Worm (Caenorhabditis elegans) whole organism, early embryonic: ENCODE measurements around the gene dgn-3.

Experiments
- B0310.2 ChIP-seq: sonication (generic microtip); optimal IDR thresholded peaks from 2 replicates; lab custom pipeline; 2016; ENCODE audit warnings: mild to moderate bottlenecking, missing genetic modification characterization, missing compliant biosample characterization
- F13C5.2 ChIP-seq: sonication (generic microtip); optimal IDR thresholded peaks from 2 replicates; lab custom pipeline; 2017; ENCODE audit warnings: mild to moderate bottlenecking, missing genetic modification characterization, inconsistent platforms, missing compliant biosample characterization
- aly-1 ChIP-seq: sonication (generic microtip); optimal IDR thresholded peaks from 2 replicates; lab custom pipeline; 2016; ENCODE audit warnings: missing genetic modification characterization, missing compliant biosample characterization
- ama-1 ChIP-seq: fragments of 150-350 bp; optimal IDR thresholded peaks from 2 replicates; lab custom pipeline; 2014
- ceh-13 ChIP-seq: fragments of 200-800 bp; sonication (Bioruptor generic); optimal IDR thresholded peaks from 2 replicates; lab custom pipeline; 2018; ENCODE audit warnings: mild to moderate bottlenecking, missing genetic modification characterization, missing compliant biosample characterization
- ceh-36 ChIP-seq: sonication (generic microtip); optimal IDR thresholded peaks from 2 replicates; lab custom pipeline; 2016; ENCODE audit warnings: missing genetic modification characterization, inconsistent platforms, missing compliant biosample characterization
- ets-7 ChIP-seq: sonication (generic microtip); optimal IDR thresholded peaks from 2 replicates; lab custom pipeline; 2016; ENCODE audit warnings: missing genotype, missing genetic modification characterization, missing compliant biosample characterization
- flt-1 ChIP-seq: fragments of 200-800 bp; sonication (Bioruptor generic); IDR thresholded peaks from 2 replicates; pipeline ENCODE4 v1.3.6; 2022; ENCODE audit warnings: missing genetic modification characterization, missing compliant biosample characterization
- hmbx-1 ChIP-seq: sonication (generic microtip); optimal IDR thresholded peaks from 2 replicates; lab custom pipeline; 2016; ENCODE audit warnings: mild to moderate bottlenecking, missing genetic modification characterization, missing compliant biosample characterization
- hmg-4 ChIP-seq: fragments of 200-800 bp; sonication (Bioruptor generic); optimal IDR thresholded peaks from 2 replicates; lab custom pipeline; 2018; ENCODE audit warnings: mild to moderate bottlenecking, missing genetic modification characterization, missing compliant biosample characterization
- hnd-1 ChIP-seq: sonication (generic microtip); optimal IDR thresholded peaks from 2 replicates; lab custom pipeline; 2016; ENCODE audit warnings: missing genetic modification characterization, missing compliant biosample characterization
- pes-1 ChIP-seq: fragments of 200-800 bp; sonication (Bioruptor generic); IDR thresholded peaks from 2 replicates; pipeline ENCODE4 v1.3.6; 2022; ENCODE audit warnings: missing genetic modification reagents, missing genetic modification characterization, missing compliant biosample characterization
- scrt-1 ChIP-seq: fragments of 200-800 bp; sonication (Bioruptor generic); IDR thresholded peaks from 2 replicates; pipeline ENCODE4 v1.3.6; 2022; ENCODE audit warnings: missing genetic modification characterization, missing compliant biosample characterization
- sea-1 ChIP-seq: fragments of 200-800 bp; sonication (Bioruptor generic); conservative IDR thresholded peaks from 2 replicates; pipeline ENCODE4 v1.3.6; 2022; ENCODE audit warnings: missing genetic modification characterization, missing compliant biosample characterization
- tbx-11 ChIP-seq: fragments of 200-800 bp; sonication (Bioruptor generic); IDR thresholded peaks from 2 replicates; pipeline ENCODE4 v1.3.6; 2022; ENCODE audit warnings: missing genetic modification characterization, missing compliant biosample characterization
- tbx-37 ChIP-seq: fragments of 200-800 bp; sonication (Bioruptor generic); conservative IDR thresholded peaks from 2 replicates; pipeline ENCODE4 v1.3.6; 2022; ENCODE audit warnings: missing genetic modification reagents, missing genetic modification characterization, missing compliant biosample characterization
- tra-4 ChIP-seq: sonication (generic microtip); optimal IDR thresholded peaks from 2 replicates; lab custom pipeline; 2017; ENCODE audit warnings: missing genetic modification characterization, missing compliant biosample characterization

dgn-3 gene

DNA sequence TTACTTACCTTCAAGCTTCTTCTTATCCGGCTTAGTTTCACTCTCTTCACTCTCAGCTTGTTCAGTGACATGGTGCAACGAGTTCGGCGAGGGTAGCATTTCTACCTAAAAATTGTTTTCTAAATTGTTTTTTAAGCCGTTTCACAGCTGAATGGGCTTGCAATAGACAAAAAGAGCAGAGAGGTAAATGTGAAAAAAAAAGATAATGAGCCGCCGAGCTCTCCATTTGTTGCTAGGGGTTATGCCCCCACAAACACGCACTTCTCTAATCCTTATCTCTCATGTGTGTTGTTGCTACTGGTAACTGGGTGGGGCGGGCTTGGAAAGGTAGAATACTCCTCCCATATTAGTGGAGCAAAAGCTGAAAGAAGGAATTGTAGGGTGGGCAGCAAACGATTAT is 25.8 kb upstream of the dgn-3 start, which contains the start of gene C36C9.5:
TSS of gene C36C9.5 (minus strand) at position 101 of the 400 bp plus-strand sequence.
- TF ChIP-seq hmbx-1 (no peak), scrt-1 (no peak), aly-1 (tag; lab: Kevin White, UChicago) (no peak), hnd-1 (tag; lab: Kevin White, UChicago) (no peak), tbx-37 (GFP tag; lab: Robert Waterston, UW) (no peak), ceh-36 (tag; lab: Kevin White, UChicago) (no peak), tbx-11 (no peak), B0310.2 (tag; lab: Kevin White, UChicago) (no peak)

DNA sequence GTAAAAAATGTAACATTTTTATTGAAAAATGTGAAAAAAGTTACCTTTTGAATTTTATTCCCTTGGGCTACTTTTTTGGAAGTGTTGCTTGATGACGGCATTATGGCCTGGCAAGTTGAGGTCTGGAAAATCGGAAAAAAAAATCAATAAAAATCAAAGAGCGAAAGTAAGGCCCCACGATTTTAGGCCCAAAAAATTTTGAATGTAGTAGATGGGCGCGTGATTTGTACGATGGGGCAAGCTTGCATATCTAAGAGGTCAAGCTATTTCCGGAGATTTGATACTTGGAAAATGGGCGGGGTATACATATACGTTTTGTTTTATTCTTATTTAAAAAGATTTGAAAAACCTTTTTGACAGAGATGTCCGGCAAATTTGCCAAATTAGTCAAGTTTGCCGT is 23.1 kb upstream of the dgn-3 start, which contains the start of gene F07G6.5:
TSS of gene F07G6.5 (minus strand) at position 101 of the 400 bp plus-strand sequence.
- TF ChIP-seq hmbx-1, result no peak
- no peak for TF ChIP-seq sea-1 (GFP tag; lab: Robert Waterston, UW)
- TF ChIP-seq pes-1 (GFP tag; lab: Robert Waterston, UW), result no peak
- TF ChIP-seq tbx-37 (GFP tag; lab: Robert Waterston, UW), result no peak
- no peak for TF ChIP-seq hmg-4 (GFP tag; lab: Kevin White, UChicago)
- no peak for TF ChIP-seq F13C5.2 (tag; lab: Kevin White, UChicago)
- no peak for TF ChIP-seq tra-4 (tag; lab: Kevin White, UChicago)
- TF ChIP-seq ama-1 (lab: Kevin White, UChicago), result no peak
- no peak for TF ChIP-seq flt-1 (GFP tag; lab: Robert Waterston, UW)
- no peak for TF ChIP-seq B0310.2 (tag; lab: Kevin White, UChicago)
- TF ChIP-seq ceh-13 (GFP tag; lab: Kevin White, UChicago), result no peak
- no peak for TF ChIP-seq hnd-1 (tag; lab: Kevin White, UChicago)
- TF ChIP-seq scrt-1, result no peak
- no peak for TF ChIP-seq ets-7
- TF ChIP-seq ceh-36 (tag; lab: Kevin White, UChicago), result no peak
- no peak for TF ChIP-seq tbx-11
- TF ChIP-seq aly-1 (tag; lab: Kevin White, UChicago), result no peak

DNA sequence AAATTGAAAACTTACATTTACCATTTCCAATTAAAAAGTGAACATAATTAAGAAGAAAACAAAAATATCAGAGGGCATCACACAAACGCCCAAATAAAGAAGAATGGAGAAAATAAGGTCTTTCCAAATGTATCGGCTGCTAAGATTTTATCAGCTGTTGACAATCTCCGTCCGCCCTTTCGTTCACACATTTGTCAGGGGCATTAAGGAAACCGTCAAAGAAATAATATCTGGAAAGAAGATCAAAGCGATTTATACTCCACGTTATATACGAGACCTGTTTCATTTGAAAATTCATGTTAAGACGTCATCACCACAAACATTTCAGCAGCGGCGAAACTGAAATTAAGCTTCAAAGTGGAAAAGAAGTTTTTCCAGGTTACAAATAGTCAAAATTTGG is 17.1 kb upstream of the dgn-3 start, which contains the start of gene fbxa-52:
TSS of gene fbxa-52 (minus strand) at position 101 of the 400 bp plus-strand sequence.
- no peak for TF ChIP-seq tbx-37 (GFP tag; lab: Robert Waterston, UW)
- no peak for TF ChIP-seq hmg-4 (GFP tag; lab: Kevin White, UChicago)
- no peak for TF ChIP-seq aly-1 (tag; lab: Kevin White, UChicago)
- TF ChIP-seq sea-1 (GFP tag; lab: Robert Waterston, UW), result no peak
- no peak for TF ChIP-seq pes-1 (GFP tag; lab: Robert Waterston, UW)
- no peak for TF ChIP-seq tra-4 (tag; lab: Kevin White, UChicago)
- no peak for TF ChIP-seq tbx-11
- TF ChIP-seq hnd-1 (tag; lab: Kevin White, UChicago), result no peak
- no peak for TF ChIP-seq ceh-13 (GFP tag; lab: Kevin White, UChicago)
- no peak for TF ChIP-seq scrt-1
- no peak for TF ChIP-seq ets-7
- TF ChIP-seq F13C5.2 (tag; lab: Kevin White, UChicago), result no peak
- TF ChIP-seq hmbx-1, result no peak
- no peak for TF ChIP-seq ceh-36 (tag; lab: Kevin White, UChicago)
- TF ChIP-seq ama-1 (lab: Kevin White, UChicago), result no peak
- TF ChIP-seq B0310.2 (tag; lab: Kevin White, UChicago), result no peak
- no peak for TF ChIP-seq flt-1 (GFP tag; lab: Robert Waterston, UW)

DNA sequence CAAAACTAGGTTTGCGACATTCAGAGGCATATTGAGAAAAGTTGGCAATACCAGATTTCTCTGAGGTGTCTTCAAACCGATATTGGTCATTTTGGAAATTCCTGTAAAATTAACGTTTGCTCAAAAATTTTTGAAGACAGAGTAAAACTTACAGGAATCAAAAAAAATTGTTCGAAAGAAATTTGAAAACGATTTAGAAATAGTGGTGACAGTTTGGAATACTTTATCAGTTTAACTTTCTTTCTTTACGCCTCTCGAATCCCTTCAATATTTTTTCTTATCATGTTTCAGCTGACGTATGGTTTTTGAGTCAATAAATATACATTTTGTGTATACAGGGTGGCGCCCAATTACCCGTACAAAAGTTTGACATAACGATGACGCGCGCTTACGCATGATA is 11.2 kb upstream of the dgn-3 start, which contains the start of gene fbxa-53:
TSS of gene fbxa-53 (minus strand) at position 101 of the 400 bp plus-strand sequence.
- TF ChIP-seq F13C5.2 (tag; lab: Kevin White, UChicago) (no peak), tbx-11 (no peak), scrt-1 (no peak), aly-1 (tag; lab: Kevin White, UChicago) (no peak), tra-4 (tag; lab: Kevin White, UChicago) (no peak), ets-7 (no peak), hnd-1 (tag; lab: Kevin White, UChicago) (no peak), pes-1 (GFP tag; lab: Robert Waterston, UW) (no peak)

DNA sequence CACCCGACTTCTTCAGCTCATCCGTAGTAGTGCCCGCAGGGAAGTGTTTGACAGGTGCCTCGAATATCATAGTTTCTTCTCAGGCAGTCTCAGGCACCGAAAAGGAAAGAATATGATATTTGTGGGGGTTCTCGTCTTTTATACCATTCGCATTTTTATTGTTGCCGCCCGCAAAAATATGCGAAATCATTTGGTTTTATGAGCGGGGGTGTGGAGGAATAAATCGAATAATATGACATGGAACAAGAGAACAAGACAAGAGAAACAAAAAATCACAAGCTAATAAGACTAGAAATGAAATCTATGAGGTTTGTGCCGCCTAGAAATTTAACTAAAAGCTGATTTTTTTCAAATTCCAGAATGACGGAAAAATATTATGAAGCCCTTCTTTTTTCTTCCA is 9.3 kb upstream of the dgn-3 start, which contains the start of gene F07G6.8:
TSS of gene F07G6.8 (minus strand) at position 101 of the 400 bp plus-strand sequence.
- TF ChIP-seq hnd-1 (tag; lab: Kevin White, UChicago) (no peak), ets-7 (no peak), pes-1 (GFP tag; lab: Robert Waterston, UW) (no peak), flt-1 (GFP tag; lab: Robert Waterston, UW) (no peak), ceh-13 (GFP tag; lab: Kevin White, UChicago) (no peak)

DNA sequence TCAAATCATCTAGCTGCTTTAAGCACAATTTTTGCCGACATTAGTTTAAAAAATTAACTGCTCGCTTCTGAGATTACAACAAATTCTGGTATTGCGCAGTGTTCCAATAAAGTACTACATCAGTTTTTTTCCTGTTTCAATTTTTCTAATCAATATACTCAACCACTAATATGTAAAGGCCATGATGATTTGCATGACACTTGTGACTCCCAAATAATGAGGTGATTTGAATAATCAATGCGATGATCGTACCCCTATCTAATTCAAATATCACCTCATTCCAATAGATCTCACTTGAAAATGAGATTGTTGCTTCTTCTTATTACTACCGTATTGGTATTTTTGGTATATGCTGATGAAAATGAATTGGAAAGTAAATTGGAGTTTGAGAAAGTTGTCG is 2.6 kb upstream of the dgn-3 start, which contains the start of gene F07G6.2:
TSS of gene F07G6.2 (plus strand) at position 301 of the 400 bp plus-strand sequence.
- no peak for TF ChIP-seq hnd-1 (tag; lab: Kevin White, UChicago)
- TF ChIP-seq ceh-13 (GFP tag; lab: Kevin White, UChicago), result no peak

DNA sequence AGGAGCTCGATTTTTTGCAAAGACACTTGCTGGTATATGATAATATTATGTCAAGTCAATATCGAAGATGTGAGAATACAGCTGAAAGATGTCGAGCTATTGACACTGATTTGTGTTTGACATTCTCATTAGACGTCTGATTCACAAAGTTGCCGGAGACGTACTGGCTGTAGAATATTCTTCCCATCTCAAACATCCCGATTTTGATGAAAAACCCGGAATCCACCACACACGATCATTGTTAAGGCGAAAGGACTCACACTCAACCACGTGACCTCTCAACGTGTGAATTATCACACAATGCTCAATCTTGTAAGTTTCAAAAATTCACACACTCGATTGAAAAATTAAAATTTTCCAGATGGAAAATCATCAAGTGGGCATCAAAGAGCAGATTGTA is 6.3 kb downstream of the dgn-3 start, which contains the start of gene F07G6.12:
TSS of gene F07G6.12 (plus strand) at position 301 of the 400 bp plus-strand sequence.
- no peak for TF ChIP-seq B0310.2 (tag; lab: Kevin White, UChicago)
- TF ChIP-seq pes-1 (GFP tag; lab: Robert Waterston, UW), result no peak
- no peak for TF ChIP-seq tbx-37 (GFP tag; lab: Robert Waterston, UW)
- TF ChIP-seq ets-7, result no peak
- no peak for TF ChIP-seq aly-1 (tag; lab: Kevin White, UChicago)
- TF ChIP-seq sea-1 (GFP tag; lab: Robert Waterston, UW), result no peak
- no peak for TF ChIP-seq hmbx-1
- TF ChIP-seq ama-1 (lab: Kevin White, UChicago), result no peak
- TF ChIP-seq flt-1 (GFP tag; lab: Robert Waterston, UW), result no peak
- TF ChIP-seq tra-4 (tag; lab: Kevin White, UChicago), result no peak
- no peak for TF ChIP-seq tbx-11
- no peak for TF ChIP-seq scrt-1
- TF ChIP-seq hmg-4 (GFP tag; lab: Kevin White, UChicago), result no peak
